Worm (Caenorhabditis elegans): ENCODE measurements around the gene F28F8.7.

The F28F8.7 gene

ce11 chrV:15551642-15552041, 38.8 kb downstream of the F28F8.7 start (continued):
- peak; percentile 69; the same call in 1 of the 2 replicates for TF ChIP-seq vab-7 (GFP tag; IDR thresholded peaks at IDR 0.05)
- TF ChIP-seq ZK546.5 (tag; optimal IDR thresholded peaks at IDR 0.05), result no peak
- no peak for TF ChIP-seq ceh-28 (tag; optimal IDR thresholded peaks at IDR 0.05)
- TF ChIP-seq ceh-20 (GFP tag; IDR thresholded peaks at IDR 0.05), result no peak
- TF ChIP-seq aha-1 (tag), result peak; percentile 98
- 0 out of 2 replicates have a peak, but pooled peaks have one; percentile 40 for TF ChIP-seq daf-8 (GFP tag; IDR thresholded peaks at IDR 0.05)
- TF ChIP-seq Y75B8A.6 (GFP tag; IDR thresholded peaks at IDR 0.05), result 0 out of 2 replicates have a peak, but pooled peaks have one; percentile 60
- no peak for TF ChIP-seq aly-2 (tag; optimal IDR thresholded peaks at IDR 0.05)
- TF ChIP-seq set-16 (GFP tag; IDR thresholded peaks at IDR 0.05), result 0 out of 2 replicates have a peak, but pooled peaks have one; percentile 33
- peak; percentile 60; the same call in 1 of the 2 replicates for TF ChIP-seq T26A8.4 (GFP tag; IDR thresholded peaks at IDR 0.05)
- TF ChIP-seq zip-2 (tag; optimal IDR thresholded peaks at IDR 0.05), result no peak
- no peak for TF ChIP-seq ztf-7 (tag; optimal IDR thresholded peaks at IDR 0.05)
- peak; percentile 63; the same call in 1 of the 2 replicates for TF ChIP-seq Y105C5A.15 (GFP tag; IDR thresholded peaks at IDR 0.05)
- TF ChIP-seq Y5F2A.4 (GFP tag; optimal IDR thresholded peaks at IDR 0.05), result peak; percentile 47
- no peak for TF ChIP-seq gei-8 (GFP tag; optimal IDR thresholded peaks at IDR 0.05)
- TF ChIP-seq php-3 (GFP tag; IDR thresholded peaks at IDR 0.05), result peak; percentile 60
- TF ChIP-seq nhr-41 (GFP tag; IDR thresholded peaks at IDR 0.05), result peak; percentile 71; the same call in 1 of the 2 replicates
- peak; percentile 41; the same call in 1 of the 2 replicates for TF ChIP-seq zip-11 (GFP tag; IDR thresholded peaks at IDR 0.05)
- TF ChIP-seq ztf-11 (tag; optimal IDR thresholded peaks at IDR 0.05), result no peak
- TF ChIP-seq madf-9 (GFP tag; conservative IDR thresholded peaks at IDR 0.05), result peak; percentile 82
- no peak for TF ChIP-seq nhr-25 (tag; optimal IDR thresholded peaks at IDR 0.05; ENCODE audit: borderline replicate concordance, insufficient read depth)
- peak; percentile 87 for TF ChIP-seq F26F4.8 (GFP tag; conservative IDR thresholded peaks at IDR 0.05)
- TF ChIP-seq madf-5 (GFP tag; IDR thresholded peaks at IDR 0.05), result peak; percentile 51 to 73; a peak in 1 of 4 replicates
- TF ChIP-seq F49E8.2 (tag; optimal IDR thresholded peaks at IDR 0.05; ENCODE audit: borderline replicate concordance), result peak; percentile 2
- peak; percentile 60; the same call in 1 of the 2 replicates for TF ChIP-seq lin-29 (GFP tag; IDR thresholded peaks at IDR 0.05)
- no peak for TF ChIP-seq F10B5.3 (tag; optimal IDR thresholded peaks at IDR 0.05)
- no peak for TF ChIP-seq nhr-111 (GFP tag; optimal IDR thresholded peaks at IDR 0.05)
- TF ChIP-seq fkh-10 (GFP tag; optimal IDR thresholded peaks at IDR 0.05), result no peak
- no peak for TF ChIP-seq mxl-2 (GFP tag; conservative IDR thresholded peaks at IDR 0.05)
- no peak for TF ChIP-seq unc-62 (GFP tag; optimal IDR thresholded peaks at IDR 0.05 in 1 of 2)
- no peak for TF ChIP-seq unc-62 (tag; optimal IDR thresholded peaks at IDR 0.05)
- TF ChIP-seq arid-1 (GFP tag; conservative IDR thresholded peaks at IDR 0.05), result peak; percentile 73
- peak; percentile 47 for TF ChIP-seq lin-13 (GFP tag; optimal IDR thresholded peaks at IDR 0.05)
- peak; percentile 53 for TF ChIP-seq spr-3 (GFP tag; optimal IDR thresholded peaks at IDR 0.05)
- no peak for TF ChIP-seq ama-1 (optimal IDR thresholded peaks at IDR 0.05)
- peak; percentile 45 for TF ChIP-seq rbr-2 (tag; optimal IDR thresholded peaks at IDR 0.05)
- TF ChIP-seq sdz-12 (GFP tag; optimal IDR thresholded peaks at IDR 0.05), result peak; percentile 73
- TF ChIP-seq mdt-29 (GFP tag; IDR thresholded peaks at IDR 0.05), result peak; percentile 76
- TF ChIP-seq lin-1 (GFP tag; IDR thresholded peaks at IDR 0.05), result no peak
- TF ChIP-seq tra-1 (GFP tag; IDR thresholded peaks at IDR 0.05), result peak; percentile 81
- no peak for TF ChIP-seq tag-97 (GFP tag; IDR thresholded peaks at IDR 0.05)
- TF ChIP-seq ceh-62 (tag; optimal IDR thresholded peaks at IDR 0.05), result no peak
- TF ChIP-seq lin-38 (GFP tag; IDR thresholded peaks at IDR 0.05), result peak; percentile 71
- 0 out of 2 replicates have a peak, but pooled peaks have one; percentile 32 for TF ChIP-seq dmd-9 (GFP tag; IDR thresholded peaks at IDR 0.05)
- TF ChIP-seq R02D3.7 (tag; optimal IDR thresholded peaks at IDR 0.05), result no peak
- no peak for TF ChIP-seq nhr-76 (tag; optimal IDR thresholded peaks at IDR 0.05)
- peak; percentile 10 for TF ChIP-seq dpl-1 (GFP tag; optimal IDR thresholded peaks at IDR 0.05)
- TF ChIP-seq daf-12 (tag; optimal IDR thresholded peaks at IDR 0.05), result no peak
- TF ChIP-seq ceh-44 (GFP tag; IDR thresholded peaks at IDR 0.05), result 0 out of 2 replicates have a peak, but pooled peaks have one; percentile 29
- no peak for TF ChIP-seq nhr-11 (tag; optimal IDR thresholded peaks at IDR 0.05)
- peak in 1 of 2 experiments; percentile 35 for TF ChIP-seq hif-1 (tag; optimal IDR thresholded peaks at IDR 0.05)
